Fruit fly (Drosophila melanogaster): Measurements from ENCODE around the gene Cpr72Ec.

Cpr72Ec gene

dm6 chr3L:16408609-16409439, 41.7 kb upstream of the Cpr72Ec start (continued):
- TF ChIP-seq Usf (GFP tag; optimal IDR thresholded peaks at IDR 0.05): no peak
- TF ChIP-seq CG31441 (GFP tag; IDR thresholded peaks at IDR 0.05): 0 out of 2 replicates have a peak, but pooled peaks have one; percentile 23
- TF ChIP-seq CG15696 (tag; optimal IDR thresholded peaks at IDR 0.05): peak; percentile 92
- TF ChIP-seq CG3163 (GFP tag; optimal IDR thresholded peaks at IDR 0.05): peak; percentile 33
- no peak for TF ChIP-seq Dip3 (GFP tag; optimal IDR thresholded peaks at IDR 0.05)
- TF ChIP-seq row (GFP tag; IDR thresholded peaks at IDR 0.05): no peak
- TF ChIP-seq CG17359 (tag; optimal IDR thresholded peaks at IDR 0.05): peak; percentile 46
- no peak for TF ChIP-seq sens-2 (GFP tag; IDR thresholded peaks at IDR 0.05)
- TF ChIP-seq CG30020 (tag; optimal IDR thresholded peaks at IDR 0.05): no peak
- no peak for TF ChIP-seq mld (GFP tag; IDR thresholded peaks at IDR 0.05; ENCODE audit: partially characterized antibody)
- peak; percentile 89 for TF ChIP-seq CG14710 (tag; optimal IDR thresholded peaks at IDR 0.05)
- TF ChIP-seq trem (tag; optimal IDR thresholded peaks at IDR 0.05): peak; percentile 14
- TF ChIP-seq CrebB (tag; optimal IDR thresholded peaks at IDR 0.05): peak; percentile 34
- TF ChIP-seq CG2116 (GFP tag; optimal IDR thresholded peaks at IDR 0.05): peak; percentile 32
- no peak for TF ChIP-seq jigr1 (GFP tag; IDR thresholded peaks at IDR 0.05)
- TF ChIP-seq HmgZ (tag; optimal IDR thresholded peaks at IDR 0.05): no peak
- TF ChIP-seq CG3281 (GFP tag; optimal IDR thresholded peaks at IDR 0.05): no peak
- TF ChIP-seq CG9215 (GFP tag; IDR thresholded peaks at IDR 0.05): no peak
- peak; percentile 4 to 48 for TF ChIP-seq Pdp1 (GFP tag; optimal IDR thresholded peaks at IDR 0.05)
- no peak for TF ChIP-seq Blimp-1 (GFP tag; optimal IDR thresholded peaks at IDR 0.05)
- peak; percentile 22 for TF ChIP-seq CG10979 (tag; optimal IDR thresholded peaks at IDR 0.05)
- no peak for TF ChIP-seq sug (tag; optimal IDR thresholded peaks at IDR 0.05)
- no peak for TF ChIP-seq crc (GFP tag; optimal IDR thresholded peaks at IDR 0.05)
- no peak for TF ChIP-seq Stat92E (GFP tag; optimal IDR thresholded peaks at IDR 0.05)
- no peak for TF ChIP-seq stc (GFP tag; IDR thresholded peaks at IDR 0.05)
- TF ChIP-seq HmgD (GFP tag; optimal IDR thresholded peaks at IDR 0.05): no peak
- TF ChIP-seq HHEX (GFP tag; optimal IDR thresholded peaks at IDR 0.05): peak; percentile 11
- TF ChIP-seq zf30C (GFP tag; optimal IDR thresholded peaks at IDR 0.05): peak; percentile 93
- TF ChIP-seq CG32772 (GFP tag; IDR thresholded peaks at IDR 0.05): no peak
- TF ChIP-seq Bteb2 (GFP tag; optimal IDR thresholded peaks at IDR 0.05): no peak
- TF ChIP-seq CG8089 (GFP tag; optimal IDR thresholded peaks at IDR 0.05): peak; percentile 59
- no peak for TF ChIP-seq CG7839 (tag; optimal IDR thresholded peaks at IDR 0.05)
- no peak for TF ChIP-seq jing (GFP tag; optimal IDR thresholded peaks at IDR 0.05)
- no peak for TF ChIP-seq sna (GFP tag; IDR thresholded peaks at IDR 0.05; ENCODE audit: partially characterized antibody)
- TF ChIP-seq lilli (GFP tag; optimal IDR thresholded peaks at IDR 0.05): no peak
- 0 out of 3 replicates have a peak, but pooled peaks have one; percentile 41 for TF ChIP-seq so (GFP tag; IDR thresholded peaks at IDR 0.05)
- TF ChIP-seq chm (GFP tag; IDR thresholded peaks at IDR 0.05): peak; percentile 78; the same call in 1 of the 2 replicates
- TF ChIP-seq tx (GFP tag; optimal IDR thresholded peaks at IDR 0.05): no peak
- TF ChIP-seq jumu (GFP tag; optimal IDR thresholded peaks at IDR 0.05): no peak
- TF ChIP-seq Side (GFP tag; optimal IDR thresholded peaks at IDR 0.05): peak; percentile 32
- no peak for TF ChIP-seq en (GFP tag; optimal IDR thresholded peaks at IDR 0.05)
- no peak for TF ChIP-seq Deaf1 (tag; optimal IDR thresholded peaks at IDR 0.05)
- peak; percentile 63; the same call in 1 of the 3 replicates for TF ChIP-seq z (GFP tag; IDR thresholded peaks at IDR 0.05)
- no peak for TF ChIP-seq run (tag; optimal IDR thresholded peaks at IDR 0.05)
- TF ChIP-seq Atf-2 (GFP tag; optimal IDR thresholded peaks at IDR 0.05): no peak
- peak; percentile 39 for TF ChIP-seq CG12391 (tag; optimal IDR thresholded peaks at IDR 0.05)
- peak; percentile 78 for TF ChIP-seq HLHmδ (GFP tag; optimal IDR thresholded peaks at IDR 0.05)
- no peak for TF ChIP-seq Eip74EF (GFP tag; optimal IDR thresholded peaks at IDR 0.05)
- TF ChIP-seq CG9437 (GFP tag; optimal IDR thresholded peaks at IDR 0.05): no peak
